Fruit fly (Drosophila melanogaster) whole organism, adult: ENCODE measurements around the gene CG14341.

Experiments used
- CG11617 ChIP-seq: fragments of 200-800 bp; sonication (Bioruptor generic); optimal IDR thresholded peaks from 2 replicates; lab custom pipeline; 2017; ENCODE audit warnings: mild to moderate bottlenecking, missing biosample characterization, missing genetic modification reagents, missing genetic modification characterization
- CG14711 ChIP-seq: fragments of 200-800 bp; sonication (Bioruptor generic); optimal IDR thresholded peaks from 2 replicates; lab custom pipeline; 2018; ENCODE audit warnings: missing biosample characterization, mild to moderate bottlenecking, missing genetic modification characterization, moderate library complexity
- CG33017 ChIP-seq: fragments of 200-800 bp; sonication (Bioruptor generic); optimal IDR thresholded peaks from 2 replicates; lab custom pipeline; 2018; ENCODE audit warnings: missing biosample characterization, mild to moderate bottlenecking, missing genetic modification characterization, moderate library complexity
- CG5204 ChIP-seq: fragments of 200-800 bp; sonication (Bioruptor generic); optimal IDR thresholded peaks from 2 replicates; lab custom pipeline; 2016; ENCODE audit warnings: missing biosample characterization, missing genetic modification characterization
- CG7101 ChIP-seq: fragments of 200-800 bp; sonication (Bioruptor generic); optimal IDR thresholded peaks from 2 replicates; lab custom pipeline; 2018; ENCODE audit warnings: missing biosample characterization, mild to moderate bottlenecking, missing genetic modification characterization, moderate library complexity
- Clk ChIP-seq: fragments of 200-800 bp; sonication (Bioruptor generic); optimal IDR thresholded peaks from 2 replicates; lab custom pipeline; 2017; ENCODE audit warnings: missing biosample characterization, missing genetic modification characterization
- Hr96 ChIP-seq: fragments of 200-800 bp; sonication (Bioruptor generic); optimal IDR thresholded peaks from 2 replicates; lab custom pipeline; 2016; ENCODE audit warnings: missing biosample characterization, missing genetic modification characterization
- Mnt ChIP-seq: fragments of 200-800 bp; sonication (Bioruptor generic); optimal IDR thresholded peaks from 2 replicates; lab custom pipeline; 2016; ENCODE audit warnings: missing biosample characterization, mild to moderate bottlenecking, missing genetic modification characterization
- cnc ChIP-seq, 2 experiments: fragments of >200 bp; optimal IDR thresholded peaks; 2 replicates each; lab custom pipeline; 2017
- kay ChIP-seq: fragments of 200-800 bp; sonication (Bioruptor generic); peaks from one replicate; lab custom pipeline; 2016; ENCODE audit warnings: missing biosample characterization, missing genetic modification characterization, borderline replicate concordance
- pad ChIP-seq: fragments of 200-800 bp; sonication (Bioruptor generic); optimal IDR thresholded peaks from 3 replicates; lab custom pipeline; 2017; ENCODE audit warnings: missing biosample characterization, missing genetic modification characterization, mild to moderate bottlenecking, moderate library complexity, missing genetic modification reagents
- tj ChIP-seq: fragments of 200-800 bp; sonication (Bioruptor generic); optimal IDR thresholded peaks from 3 replicates; lab custom pipeline; 2017; ENCODE audit warnings: missing biosample characterization, mild to moderate bottlenecking, missing genetic modification characterization, moderate library complexity
- toe ChIP-seq: fragments of 200-800 bp; sonication (Bioruptor generic); optimal IDR thresholded peaks from 2 replicates; lab custom pipeline; 2016; ENCODE audit warnings: missing biosample characterization, missing genetic modification characterization

- TF ChIP-seq CG5204 (GFP tag; lab: Kevin White, UChicago) (no peak), toe (GFP tag; lab: Kevin White, UChicago) (no peak), CG7101 (tag; lab: Kevin White, UChicago) (no peak), Hr96 (no peak), CG33017 (peak; percentile 41), tj (peak; percentile 36), kay (GFP tag; lab: Kevin White, UChicago) (no peak), Clk (GFP tag; lab: Kevin White, UChicago) (peak; percentile 34), pad (no peak), CG11617 (GFP tag; lab: Kevin White, UChicago) (no peak), Mnt (GFP tag; lab: Kevin White, UChicago) (no peak), CG14711 (no peak), cnc (optimal IDR thresholded peaks at IDR 0.05; lab: Kevin White, UChicago) (no peak)
These were observed 42.0 kb upstream of the CG14341 start for dm6 chr2L:1124265-1124664.
